Fruit fly (Drosophila melanogaster) whole organism, prepupa: Measurements from ENCODE around the gene CG32074.

ENCODE experiments used
- Blimp-1 ChIP-seq: fragments of 200-800 bp; sonication (Bioruptor generic); optimal IDR thresholded peaks from 3 replicates; lab custom pipeline; 2017; ENCODE audit warnings: missing biosample characterization, missing genetic modification characterization, mild to moderate bottlenecking, moderate library complexity, missing genetic modification reagents
- CG10631 ChIP-seq: fragments of 200-800 bp; sonication (Bioruptor generic); optimal IDR thresholded peaks from 2 replicates; lab custom pipeline; 2016; ENCODE audit warnings: missing biosample characterization, missing genetic modification characterization
- CG10669 ChIP-seq: fragments of 200-800 bp; sonication (Bioruptor generic); optimal IDR thresholded peaks from 3 replicates; lab custom pipeline; 2018; ENCODE audit warnings: missing biosample characterization, mild to moderate bottlenecking, missing genetic modification characterization, moderate library complexity
- CG11762 ChIP-seq: fragments of 200-800 bp; sonication (Bioruptor generic); optimal IDR thresholded peaks from 3 replicates; lab custom pipeline; 2016; ENCODE audit warnings: missing biosample characterization, missing genetic modification characterization; ENCODE audit not compliant: insufficient read depth
- CG11902 ChIP-seq: fragments of 200-800 bp; sonication (Bioruptor generic); optimal IDR thresholded peaks from 3 replicates; lab custom pipeline; 2016; ENCODE audit warnings: missing biosample characterization, missing genetic modification characterization
- CG15336 ChIP-seq: fragments of 200-800 bp; sonication (Bioruptor generic); IDR thresholded peaks from 2 replicates; pipeline ENCODE4 v1.3.6; 2022; ENCODE audit warnings: missing biosample characterization, missing genetic modification characterization
- CG1621 ChIP-seq: fragments of 200-800 bp; sonication (Bioruptor generic); optimal IDR thresholded peaks from 3 replicates; lab custom pipeline; 2018; ENCODE audit warnings: missing biosample characterization, mild to moderate bottlenecking, missing genetic modification characterization
- CG16779 ChIP-seq: fragments of 200-800 bp; sonication (Bioruptor generic); optimal IDR thresholded peaks from 3 replicates; lab custom pipeline; 2017; ENCODE audit warnings: missing biosample characterization, mild to moderate bottlenecking, missing genetic modification characterization
- CG3032 ChIP-seq: fragments of 200-800 bp; optimal IDR thresholded peaks from 2 replicates; lab custom pipeline; 2019; ENCODE audit warnings: missing biosample characterization, mild to moderate bottlenecking, missing genetic modification characterization, moderate library complexity
- CG31627 ChIP-seq: fragments of 200-800 bp; sonication (Bioruptor generic); optimal IDR thresholded peaks from 3 replicates; lab custom pipeline; 2016; ENCODE audit warnings: missing biosample characterization, missing genetic modification characterization
- CG32006 ChIP-seq: fragments of 200-800 bp; sonication (Bioruptor generic); optimal IDR thresholded peaks from 3 replicates; lab custom pipeline; 2017; ENCODE audit warnings: missing biosample characterization, mild to moderate bottlenecking, missing genetic modification characterization
- CG34406 ChIP-seq: fragments of 200-800 bp; sonication (Bioruptor generic); optimal IDR thresholded peaks from 3 replicates; lab custom pipeline; 2016; ENCODE audit warnings: missing biosample characterization, missing genetic modification characterization
- CG4318 ChIP-seq: fragments of 200-800 bp; sonication (Bioruptor generic); optimal IDR thresholded peaks from 3 replicates; lab custom pipeline; 2017; ENCODE audit warnings: missing biosample characterization, mild to moderate bottlenecking, missing genetic modification characterization
- CG6163 ChIP-seq: fragments of 200-800 bp; sonication (Bioruptor generic); IDR thresholded peaks from 3 replicates; pipeline ENCODE4 v1.3.6; 2022; ENCODE audit warnings: missing biosample characterization, missing genetic modification characterization
- CG6792 ChIP-seq: fragments of 200-800 bp; sonication (Bioruptor generic); optimal IDR thresholded peaks from 3 replicates; lab custom pipeline; 2016; ENCODE audit warnings: missing biosample characterization, missing genetic modification characterization
- CG6808 ChIP-seq: fragments of 200-800 bp; sonication (Bioruptor generic); optimal IDR thresholded peaks from 3 replicates; lab custom pipeline; 2017; ENCODE audit warnings: missing biosample characterization, missing genetic modification characterization, mild to moderate bottlenecking, moderate library complexity, missing genetic modification reagents
- CG6854 ChIP-seq: fragments of 200-800 bp; sonication (Bioruptor generic); optimal IDR thresholded peaks from 2 replicates; lab custom pipeline; 2017; ENCODE audit warnings: missing biosample characterization, mild to moderate bottlenecking, missing genetic modification characterization
- CG8119 ChIP-seq: fragments of 200-800 bp; sonication (Bioruptor generic); IDR thresholded peaks from 3 replicates; pipeline ENCODE4 v1.3.6; 2022; ENCODE audit warnings: missing biosample characterization, missing genetic modification characterization
- CG8319 ChIP-seq: fragments of 200-800 bp; sonication (Bioruptor generic); optimal IDR thresholded peaks from 3 replicates; lab custom pipeline; 2016; ENCODE audit warnings: missing biosample characterization, missing genetic modification characterization
- CG8632 ChIP-seq: fragments of 200-800 bp; sonication (Bioruptor generic); optimal IDR thresholded peaks from 3 replicates; lab custom pipeline; 2016; ENCODE audit warnings: missing biosample characterization, missing genetic modification characterization
- CG9139 ChIP-seq: fragments of 200-800 bp; sonication (Bioruptor generic); optimal IDR thresholded peaks from 3 replicates; lab custom pipeline; 2017; ENCODE audit warnings: missing biosample characterization, mild to moderate bottlenecking, missing genetic modification characterization
- Eip75B ChIP-seq: fragments of 200-800 bp; sonication (Bioruptor generic); optimal IDR thresholded peaks from 3 replicates; lab custom pipeline; 2016; ENCODE audit warnings: missing biosample characterization, missing genetic modification characterization
- Eip78C ChIP-seq: fragments of 200-800 bp; sonication (Bioruptor generic); peaks from one replicate; lab custom pipeline; 2016; ENCODE audit warnings: missing biosample characterization, missing genetic modification characterization
- Eip93F ChIP-seq: fragments of 200-800 bp; sonication (Bioruptor generic); optimal IDR thresholded peaks from 2 replicates; lab custom pipeline; 2016; ENCODE audit warnings: missing biosample characterization, mild to moderate bottlenecking, missing genetic modification characterization
- Ets96B ChIP-seq: fragments of 200-800 bp; optimal IDR thresholded peaks from 2 replicates; lab custom pipeline; 2019; ENCODE audit warnings: missing biosample characterization, mild to moderate bottlenecking, missing genetic modification characterization, moderate library complexity
- Hr38 ChIP-seq: sonication (Bioruptor generic); optimal IDR thresholded peaks from 2 replicates; lab custom pipeline; 2016; ENCODE audit warnings: missing biosample characterization, missing genetic modification characterization
- Lpt ChIP-seq: fragments of 200-800 bp; sonication (Bioruptor generic); optimal IDR thresholded peaks from 3 replicates; lab custom pipeline; 2016; ENCODE audit warnings: missing biosample characterization, missing genetic modification characterization
- Met ChIP-seq: fragments of 200-800 bp; sonication (Bioruptor generic); optimal IDR thresholded peaks from 3 replicates; lab custom pipeline; 2016; ENCODE audit warnings: missing biosample characterization, missing genetic modification characterization
- OdsH ChIP-seq: fragments of 200-800 bp; sonication (Bioruptor generic); optimal IDR thresholded peaks from 3 replicates; lab custom pipeline; 2016; ENCODE audit warnings: missing biosample characterization, missing genetic modification characterization
- Smox ChIP-seq: fragments of 200-800 bp; sonication (Bioruptor generic); optimal IDR thresholded peaks from 3 replicates; lab custom pipeline; 2016; ENCODE audit warnings: missing biosample characterization, missing genetic modification characterization
- Sox15 ChIP-seq: fragments of 200-800 bp; sonication (Bioruptor generic); optimal IDR thresholded peaks from 3 replicates; lab custom pipeline; 2016; ENCODE audit warnings: missing biosample characterization, missing genetic modification characterization
- achi ChIP-seq: fragments of 200-800 bp; sonication (Bioruptor generic); optimal IDR thresholded peaks from 3 replicates; lab custom pipeline; 2016; ENCODE audit warnings: missing biosample characterization, missing genetic modification characterization
- acj6 ChIP-seq: fragments of 200-800 bp; sonication (Bioruptor generic); optimal IDR thresholded peaks from 3 replicates; lab custom pipeline; 2016; ENCODE audit warnings: missing biosample characterization, missing genetic modification characterization
- cyc ChIP-seq: fragments of 200-800 bp; sonication (Bioruptor generic); optimal IDR thresholded peaks from 3 replicates; lab custom pipeline; 2016; ENCODE audit warnings: missing biosample characterization, missing genetic modification characterization
- dac ChIP-seq: fragments of 200-800 bp; sonication (Bioruptor generic); optimal IDR thresholded peaks from 2 replicates; lab custom pipeline; 2017; ENCODE audit warnings: missing biosample characterization, mild to moderate bottlenecking, missing genetic modification characterization
- dsx ChIP-seq: fragments of 200-800 bp; optimal IDR thresholded peaks from 3 replicates; lab custom pipeline; 2019; ENCODE audit warnings: missing biosample characterization, mild to moderate bottlenecking, missing genetic modification characterization, moderate library complexity; ENCODE audit not compliant: poor library complexity, severe bottlenecking
- eg ChIP-seq: fragments of 200-800 bp; sonication (Bioruptor generic); IDR thresholded peaks from 3 replicates; pipeline ENCODE4 v1.3.6; 2022; ENCODE audit warnings: missing biosample characterization, missing genetic modification characterization
- esn ChIP-seq: fragments of 200-800 bp; sonication (Bioruptor generic); optimal IDR thresholded peaks from 2 replicates; lab custom pipeline; 2016; ENCODE audit warnings: missing biosample characterization, mild to moderate bottlenecking, missing genetic modification characterization, moderate library complexity
- fd59A ChIP-seq: fragments of 200-800 bp; sonication (Bioruptor generic); optimal IDR thresholded peaks from 2 replicates; lab custom pipeline; 2017; ENCODE audit warnings: missing biosample characterization, mild to moderate bottlenecking, missing genetic modification characterization, missing genetic modification reagents
- fd85E ChIP-seq: fragments of 200-800 bp; sonication (Bioruptor generic); optimal IDR thresholded peaks from 3 replicates; lab custom pipeline; 2016; ENCODE audit warnings: missing biosample characterization, missing genetic modification characterization
- fkh ChIP-seq: fragments of 200-800 bp; sonication (Bioruptor generic); optimal IDR thresholded peaks from 3 replicates; lab custom pipeline; 2017; ENCODE audit warnings: missing biosample characterization, mild to moderate bottlenecking, missing genetic modification characterization, moderate library complexity
- net ChIP-seq: fragments of 200-800 bp; sonication (Bioruptor generic); optimal IDR thresholded peaks from 3 replicates; lab custom pipeline; 2016; ENCODE audit warnings: missing biosample characterization, missing genetic modification characterization
- pdm3 ChIP-seq: fragments of 200-800 bp; sonication (Bioruptor generic); optimal IDR thresholded peaks from 3 replicates; lab custom pipeline; 2016; ENCODE audit warnings: missing biosample characterization, missing genetic modification characterization
- ss ChIP-seq, 2 experiments: fragments of 200-800 bp; sonication (Bioruptor generic); optimal IDR thresholded peaks; 2 replicates in 1 of 2; 3 replicates in 1 of 2; lab custom pipeline; 2017 to 2018; ENCODE audit warnings: mild to moderate bottlenecking in 2 of 2, missing biosample characterization in 2 of 2, missing genetic modification characterization in 2 of 2, moderate library complexity in 1 of 2
- topi ChIP-seq: fragments of 200-800 bp; sonication (Bioruptor generic); optimal IDR thresholded peaks from 3 replicates; lab custom pipeline; 2016; ENCODE audit warnings: missing biosample characterization, missing genetic modification characterization

CG32074 gene

DNA sequence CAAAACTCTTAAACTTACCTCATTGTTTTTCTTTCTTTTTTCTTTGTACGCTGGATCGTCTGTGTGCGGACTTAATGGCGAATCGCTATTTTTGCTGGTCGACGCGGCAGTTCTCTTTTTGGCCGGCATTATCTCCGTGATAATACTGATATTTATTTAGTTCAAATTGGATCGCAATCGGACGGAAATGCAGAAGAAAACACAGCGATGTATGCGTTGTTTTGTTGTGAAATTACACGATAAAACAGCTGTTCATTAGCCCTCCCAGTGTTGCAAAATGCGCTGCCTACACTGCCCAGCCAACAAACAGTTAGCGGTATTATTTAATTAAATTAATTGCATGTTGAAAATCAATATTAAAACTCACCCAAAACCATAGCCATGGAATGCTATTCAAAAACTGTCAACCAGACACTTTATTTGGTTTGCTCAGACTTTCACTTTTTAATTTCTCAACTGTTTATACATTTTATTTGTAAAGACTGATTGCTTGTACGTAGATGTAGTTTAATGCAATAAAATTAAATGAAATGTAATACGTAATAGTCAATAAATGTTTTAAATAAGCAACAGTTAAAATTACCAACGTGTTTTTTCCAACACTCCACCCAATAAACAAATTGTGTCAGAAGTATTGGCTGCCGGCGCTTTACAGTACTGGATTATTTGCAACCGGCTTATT, 34.0 kb downstream of the CG32074 start, which contains the start of the genes Irbp18 and APP-BP1 (continued):
- TF ChIP-seq fkh (peak; percentile 84), acj6 (peak; percentile 96), fd85E (GFP tag; lab: Kevin White, UChicago) (peak; percentile 74), Smox (peak; percentile 96), Met (peak; percentile 96), Eip78C (GFP tag; lab: Kevin White, UChicago) (peak; percentile 99), CG10669 (GFP tag; lab: Kevin White, UChicago) (peak; percentile 94), ss (GFP tag; optimal IDR thresholded peaks at IDR 0.05; lab: Kevin White, UChicago) (peak in 1 of 2 experiments; percentile 90), fd59A (peak; percentile 92), Eip75B (GFP tag; lab: Kevin White, UChicago) (peak; percentile 96), achi (peak; percentile 95), CG16779 (tag; lab: Kevin White, UChicago) (peak; percentile 88), CG9139 (peak; percentile 79), CG6792 (GFP tag; lab: Kevin White, UChicago) (peak; percentile 93), CG6808 (GFP tag; lab: Kevin White, UChicago) (peak; percentile 87), CG11902 (GFP tag; lab: Kevin White, UChicago) (peak; percentile 92), CG8632 (GFP tag; lab: Kevin White, UChicago) (peak; percentile 92), eg (GFP tag; lab: Robert Waterston, UW) (peak; percentile 92), CG15336 (GFP tag; lab: Robert Waterston, UW) (peak; percentile 88)

dm6 chr3L:11096195-11096908, 35.8 kb downstream of the CG32074 start, which contains the start of the genes CG46439, Iyd and CG33947:
CG46439 (minus strand) TSS chr3L:11096245.
Iyd (minus strand) TSS chr3L:11096245.
CG33947 (plus strand) TSS chr3L:11096496.
- TF ChIP-seq eg (GFP tag; lab: Robert Waterston, UW) (peak; percentile 90), CG8632 (GFP tag; lab: Kevin White, UChicago) (no peak), CG8119 (peak; percentile 84; the same call in 2 of the 3 replicates), dsx (GFP tag; lab: Kevin White, UChicago) (peak; percentile 30), CG10631 (no peak), ss (GFP tag; optimal IDR thresholded peaks at IDR 0.05; lab: Kevin White, UChicago) (peak; percentile 61 to 77), Sox15 (GFP tag; lab: Kevin White, UChicago) (no peak), CG1621 (peak; percentile 65), CG6854 (GFP tag; lab: Kevin White, UChicago) (peak; percentile 91), CG4318 (GFP tag; lab: Kevin White, UChicago) (no peak), esn (GFP tag; lab: Kevin White, UChicago) (peak; percentile 53), Ets96B (peak; percentile 65), Hr38 (GFP tag; lab: Kevin White, UChicago) (no peak), net (GFP tag; lab: Kevin White, UChicago) (peak; percentile 30), Blimp-1 (GFP tag; lab: Kevin White, UChicago) (peak; percentile 28), CG9139 (peak; percentile 80), Eip93F (GFP tag; lab: Kevin White, UChicago) (peak; percentile 71), dac (GFP tag; lab: Kevin White, UChicago) (peak; percentile 18), CG6792 (GFP tag; lab: Kevin White, UChicago) (peak; percentile 46), fkh (no peak), CG11762 (GFP tag; lab: Kevin White, UChicago) (peak; percentile 3), Eip75B (GFP tag; lab: Kevin White, UChicago) (peak; percentile 67), CG8319 (GFP tag; lab: Kevin White, UChicago) (no peak), CG3032 (tag; lab: Kevin White, UChicago) (peak; percentile 62), pdm3 (GFP tag; lab: Kevin White, UChicago) (peak; percentile 36), Met (peak; percentile 40), CG32006 (GFP tag; lab: Kevin White, UChicago) (peak; percentile 55), achi (peak; percentile 27), CG34406 (peak; percentile 46), CG15336 (GFP tag; lab: Robert Waterston, UW) (peak; percentile 80), CG31627 (GFP tag; lab: Kevin White, UChicago) (no peak), fd59A (no peak), CG6808 (GFP tag; lab: Kevin White, UChicago) (peak; percentile 85), CG6163 (peak; percentile 90), OdsH (GFP tag; lab: Kevin White, UChicago) (peak; percentile 30), Lpt (GFP tag; lab: Kevin White, UChicago) (peak; percentile 69), cyc (GFP tag; lab: Kevin White, UChicago) (no peak), topi (GFP tag; lab: Kevin White, UChicago) (peak; percentile 51)
